Worm (Caenorhabditis elegans) whole organism, L2 larva: Measurements from ENCODE around the gene cids-1.

Experiments used
- C34F6.9 ChIP-seq: fragments of 150-350 bp; optimal IDR thresholded peaks from 2 replicates; lab custom pipeline; 2014; ENCODE audit warnings: missing biosample characterization, missing genetic modification characterization
- F13H6.1 ChIP-seq: sonication (generic microtip); optimal IDR thresholded peaks from 2 replicates; lab custom pipeline; 2016; ENCODE audit warnings: missing genetic modification characterization, missing compliant biosample characterization
- aly-2 ChIP-seq: fragments of 150-350 bp; optimal IDR thresholded peaks from 2 replicates; lab custom pipeline; 2014; ENCODE audit warnings: missing biosample characterization, missing genetic modification characterization
- ama-1 ChIP-seq: fragments of 150-350 bp; optimal IDR thresholded peaks from 2 replicates; lab custom pipeline; 2018; ENCODE audit warnings: inconsistent platforms
- ceh-16 ChIP-seq: fragments of 150-350 bp; optimal IDR thresholded peaks from 2 replicates; lab custom pipeline; 2014; ENCODE audit warnings: missing biosample characterization, missing genetic modification characterization
- ceh-82 ChIP-seq: fragments of 150-350 bp; optimal IDR thresholded peaks from 2 replicates; lab custom pipeline; 2014; ENCODE audit warnings: missing biosample characterization, missing genetic modification characterization
- crh-2 ChIP-seq: sonication (generic microtip); optimal IDR thresholded peaks from 2 replicates; lab custom pipeline; 2017; ENCODE audit warnings: missing biosample characterization, missing genetic modification characterization
- elt-1 ChIP-seq: fragments of 150-350 bp; optimal IDR thresholded peaks from 2 replicates; lab custom pipeline; 2014; ENCODE audit warnings: missing biosample characterization, missing genetic modification characterization
- elt-3 ChIP-seq: sonication (generic microtip); optimal IDR thresholded peaks from 2 replicates; lab custom pipeline; 2017; ENCODE audit warnings: missing biosample characterization, missing genetic modification characterization
- fos-1 ChIP-seq: fragments of 150-350 bp; optimal IDR thresholded peaks from 2 replicates; lab custom pipeline; 2014; ENCODE audit warnings: missing biosample characterization, missing genetic modification characterization
- gmeb-1 ChIP-seq: fragments of 150-350 bp; optimal IDR thresholded peaks from 2 replicates; lab custom pipeline; 2014; ENCODE audit warnings: missing biosample characterization, missing genetic modification characterization
- lin-11 ChIP-seq: fragments of 150-350 bp; sonication (generic microtip); optimal IDR thresholded peaks from 2 replicates; lab custom pipeline; 2014; ENCODE audit warnings: missing biosample characterization, missing genetic modification characterization, inconsistent platforms, mixed read lengths
- lin-13 ChIP-seq: fragments of 150-350 bp; optimal IDR thresholded peaks from 2 replicates; lab custom pipeline; 2014; ENCODE audit warnings: missing biosample characterization, missing genetic modification reagents, missing genetic modification characterization
- lin-39 ChIP-seq: fragments of 150-350 bp; optimal IDR thresholded peaks from 2 replicates; lab custom pipeline; 2014; ENCODE audit warnings: missing biosample characterization, missing genetic modification reagents, missing genetic modification characterization
- lsy-2 ChIP-seq, 2 experiments: fragments of 150-350 bp in 1 of 2; sonication (generic microtip) in 1 of 2; optimal IDR thresholded peaks; 2 replicates each; lab custom pipeline; 2014 to 2017; ENCODE audit warnings: missing biosample characterization in 2 of 2, missing genetic modification characterization in 2 of 2
- mbf-1 ChIP-seq: sonication (generic microtip); optimal IDR thresholded peaks from 2 replicates; lab custom pipeline; 2017; ENCODE audit warnings: missing biosample characterization, missing genetic modification characterization
- mdl-1 ChIP-seq, 2 experiments: fragments of 150-350 bp in 1 of 2; sonication (generic microtip) in 1 of 2; optimal IDR thresholded peaks; 2 replicates each; lab custom pipeline; 2017; ENCODE audit warnings: missing biosample characterization in 2 of 2, missing genetic modification characterization in 2 of 2
- nhr-10 ChIP-seq: sonication (generic microtip); optimal IDR thresholded peaks from 2 replicates; lab custom pipeline; 2017; ENCODE audit warnings: missing biosample characterization, missing genetic modification characterization
- nhr-11 ChIP-seq: fragments of 150-350 bp; optimal IDR thresholded peaks from 2 replicates; lab custom pipeline; 2014; ENCODE audit warnings: missing biosample characterization, missing genetic modification characterization
- nhr-12 ChIP-seq: fragments of 150-350 bp; optimal IDR thresholded peaks from 2 replicates; lab custom pipeline; 2014; ENCODE audit warnings: missing biosample characterization, missing genetic modification characterization
- nhr-129 ChIP-seq: fragments of 150-350 bp; optimal IDR thresholded peaks from 2 replicates; lab custom pipeline; 2014; ENCODE audit warnings: missing biosample characterization, missing genetic modification characterization
- nhr-23 ChIP-seq: fragments of 150-350 bp; optimal IDR thresholded peaks from 2 replicates; lab custom pipeline; 2014; ENCODE audit warnings: missing biosample characterization, missing genetic modification reagents, missing genetic modification characterization
- nhr-25 ChIP-seq: fragments of 150-350 bp; sonication (generic microtip); optimal IDR thresholded peaks from 3 replicates; lab custom pipeline; 2014; ENCODE audit warnings: missing biosample characterization, missing genetic modification characterization
- nhr-77 ChIP-seq: fragments of 150-350 bp; optimal IDR thresholded peaks from 2 replicates; lab custom pipeline; 2014; ENCODE audit warnings: missing biosample characterization, missing genetic modification characterization
- peb-1 ChIP-seq: fragments of 150-350 bp; optimal IDR thresholded peaks from 2 replicates; lab custom pipeline; 2014; ENCODE audit warnings: missing biosample characterization, missing genetic modification characterization
- sem-4 ChIP-seq: fragments of 150-350 bp; optimal IDR thresholded peaks from 2 replicates; lab custom pipeline; 2014; ENCODE audit warnings: missing biosample characterization, missing genetic modification reagents, missing genetic modification characterization
- skn-1 ChIP-seq: sonication (generic microtip); optimal IDR thresholded peaks from 2 replicates; lab custom pipeline; 2017; ENCODE audit warnings: missing biosample characterization, missing genetic modification characterization
- sma-9 ChIP-seq, 2 experiments: fragments of 150-350 bp in 1 of 2; sonication (generic microtip) in 1 of 2; optimal IDR thresholded peaks; 2 replicates each; lab custom pipeline; 2014 to 2016; ENCODE audit warnings: missing genetic modification characterization in 2 of 2, mild to moderate bottlenecking in 1 of 2, missing biosample characterization in 1 of 2, missing compliant biosample characterization in 1 of 2, missing genetic modification reagents in 1 of 2, moderate library complexity in 1 of 2
- snpc-4 ChIP-seq: fragments of 150-350 bp; optimal IDR thresholded peaks from 2 replicates; lab custom pipeline; 2014; ENCODE audit warnings: missing biosample characterization, missing genetic modification characterization
- unc-39 ChIP-seq: fragments of 150-350 bp; optimal IDR thresholded peaks from 2 replicates; lab custom pipeline; 2014; ENCODE audit warnings: missing biosample characterization, missing genetic modification characterization
- unc-55 ChIP-seq: fragments of 150-350 bp; sonication (generic microtip); optimal IDR thresholded peaks from 3 replicates; lab custom pipeline; 2014; ENCODE audit warnings: missing biosample characterization, missing genetic modification reagents, missing genetic modification characterization
- unc-62 ChIP-seq: fragments of 150-350 bp; optimal IDR thresholded peaks from 2 replicates; lab custom pipeline; 2014; ENCODE audit warnings: missing biosample characterization, missing genetic modification reagents, missing genetic modification characterization
- zag-1 ChIP-seq: fragments of 150-350 bp; optimal IDR thresholded peaks from 2 replicates; lab custom pipeline; 2014; ENCODE audit warnings: missing biosample characterization, missing genetic modification characterization
- ztf-1 ChIP-seq: fragments of 200-800 bp; sonication (Bioruptor generic); conservative IDR thresholded peaks from 2 replicates; pipeline ENCODE4 v1.3.6; 2022; ENCODE audit warnings: missing genetic modification characterization, missing compliant biosample characterization
- ztf-11 ChIP-seq: sonication (generic microtip); optimal IDR thresholded peaks from 2 replicates; lab custom pipeline; 2017; ENCODE audit warnings: missing biosample characterization, missing genetic modification characterization

cids-1 gene

ce11 chrIII:8245591-8245990, 1.3 kb downstream of the cids-1 start, which contains the start of gene C02F5.3:
C02F5.3 (plus strand) TSS chrIII:8245891.
- no peak for TF ChIP-seq nhr-129 (tag; lab: Kevin White, UChicago)
- no peak for TF ChIP-seq sem-4 (tag; lab: Kevin White, UChicago)
- no peak for TF ChIP-seq mbf-1 (tag; lab: Kevin White, UChicago)
- TF ChIP-seq gmeb-1 (tag; lab: Kevin White, UChicago) = no peak

ce11 chrIII:8247051-8247450, 2.8 kb downstream of the cids-1 start, which contains the start of gene C02F5.13:
C02F5.13 (plus strand) TSS chrIII:8247351.
- TF ChIP-seq gmeb-1 (tag; lab: Kevin White, UChicago) = no peak

- TF ChIP-seq skn-1 (tag; lab: Kevin White, UChicago) (no peak), nhr-11 (tag; lab: Kevin White, UChicago) (no peak), ztf-1 (GFP tag; lab: Robert Waterston, UW) (no peak), zag-1 (tag; lab: Kevin White, UChicago) (no peak), gmeb-1 (tag; lab: Kevin White, UChicago) (no peak), unc-39 (tag; lab: Kevin White, UChicago) (no peak), peb-1 (tag; lab: Kevin White, UChicago) (no peak), crh-2 (tag; lab: Kevin White, UChicago) (no peak), elt-1 (tag; lab: Kevin White, UChicago) (no peak), unc-55 (no peak), lin-11 (tag; lab: Kevin White, UChicago) (no peak), ama-1 (lab: Kevin White, UChicago) (no peak), lin-13 (GFP tag; lab: Kevin White, UChicago) (no peak), nhr-10 (tag; lab: Kevin White, UChicago) (no peak)
Observed at ce11 chrIII:8249381-8249780, 5.1 kb downstream of the cids-1 start, which contains the start of the genes C02F5.10 and C02F5.2. C02F5.10 (minus strand) TSS chrIII:8249481. C02F5.2 (plus strand) TSS chrIII:8249619.

DNA sequence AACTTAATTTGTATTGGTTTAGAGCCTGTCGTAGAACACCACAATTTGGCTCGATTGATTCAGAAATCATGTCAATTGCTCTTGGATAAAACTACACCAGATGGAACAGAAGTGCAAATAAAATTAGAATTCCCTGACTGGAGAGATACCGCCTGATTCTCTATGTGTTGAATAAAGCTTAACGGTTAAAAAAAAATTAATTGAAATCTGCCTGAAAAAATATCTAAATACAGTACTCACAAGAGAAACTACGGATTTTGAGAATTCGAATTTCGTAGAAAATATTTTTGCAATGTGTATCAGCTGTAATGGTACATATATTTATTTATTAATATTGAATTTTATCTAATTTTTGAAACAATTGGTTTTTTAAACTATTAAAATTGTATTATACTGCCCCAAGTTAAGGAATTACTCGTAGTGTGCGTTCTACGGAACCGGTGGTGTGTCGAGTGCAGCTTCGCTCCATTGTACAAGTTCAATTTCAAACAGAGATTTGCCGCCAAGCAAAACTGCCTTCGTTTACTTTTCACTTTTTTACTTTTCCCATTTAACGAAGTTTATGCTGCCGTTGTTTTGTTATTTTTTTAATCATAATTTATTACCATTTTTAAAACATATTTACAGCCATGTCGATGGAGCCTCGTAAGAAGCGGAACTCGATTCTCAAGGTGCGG, 5.9 kb downstream of the cids-1 start, which contains the start of gene knl-1:
TSS of gene knl-1 (plus strand) at position 626 of the 677 bp plus-strand sequence.
- no peak for TF ChIP-seq F13H6.1 (tag; lab: Kevin White, UChicago)
- no peak for TF ChIP-seq nhr-12 (tag; lab: Kevin White, UChicago)
- no peak for TF ChIP-seq mbf-1 (tag; lab: Kevin White, UChicago)
- TF ChIP-seq lin-39 (tag; lab: Kevin White, UChicago) = no peak
- TF ChIP-seq zag-1 (tag; lab: Kevin White, UChicago) = no peak
- TF ChIP-seq mdl-1 (tag; optimal IDR thresholded peaks at IDR 0.05; lab: Kevin White, UChicago) = no peak
- TF ChIP-seq snpc-4 = peak; percentile 9
- peak; percentile 65 for TF ChIP-seq C34F6.9 (tag; lab: Kevin White, UChicago)
- TF ChIP-seq aly-2 (tag; lab: Kevin White, UChicago) = no peak
- no peak for TF ChIP-seq nhr-77
- TF ChIP-seq nhr-25 (tag; lab: Kevin White, UChicago) = no peak
- no peak for TF ChIP-seq sma-9 (GFP tag; optimal IDR thresholded peaks at IDR 0.05; lab: Kevin White, UChicago)
- no peak for TF ChIP-seq sma-9 (tag; optimal IDR thresholded peaks at IDR 0.05; lab: Kevin White, UChicago)
- no peak for TF ChIP-seq nhr-10 (tag; lab: Kevin White, UChicago)
- TF ChIP-seq lsy-2 (tag; optimal IDR thresholded peaks at IDR 0.05; lab: Kevin White, UChicago) = peak in 1 of 2 experiments; percentile 72
- TF ChIP-seq ztf-11 (tag; lab: Kevin White, UChicago) = no peak
- TF ChIP-seq unc-55 = peak; percentile 84
- peak; percentile 73 for TF ChIP-seq gmeb-1 (tag; lab: Kevin White, UChicago)
- TF ChIP-seq ceh-16 (tag; lab: Kevin White, UChicago) = no peak
- TF ChIP-seq elt-1 (tag; lab: Kevin White, UChicago) = no peak
- TF ChIP-seq ceh-82 (tag; lab: Kevin White, UChicago) = no peak
- TF ChIP-seq skn-1 (tag; lab: Kevin White, UChicago) = no peak
- TF ChIP-seq lin-11 (tag; lab: Kevin White, UChicago) = no peak
- no peak for TF ChIP-seq nhr-23 (tag; lab: Kevin White, UChicago)
- no peak for TF ChIP-seq unc-62 (GFP tag; lab: Kevin White, UChicago)
- no peak for TF ChIP-seq elt-3
- peak; percentile 2 for TF ChIP-seq fos-1 (tag; lab: Kevin White, UChicago)
- TF ChIP-seq nhr-129 (tag; lab: Kevin White, UChicago) = peak; percentile 76
- TF ChIP-seq crh-2 (tag; lab: Kevin White, UChicago) = peak; percentile 7
- no peak for TF ChIP-seq sem-4 (tag; lab: Kevin White, UChicago)
